Worm (Caenorhabditis elegans) whole organism, L4 larva: ENCODE results near the gene srbc-68.

Source experiments
- D1046.2 ChIP-seq: fragments of 200-800 bp; sonication (Bioruptor generic); IDR thresholded peaks from 2 replicates; pipeline ENCODE4 v1.3.6; 2022; ENCODE audit warnings: missing genetic modification characterization, missing compliant biosample characterization
- F49E8.2 ChIP-seq: sonication (generic microtip); optimal IDR thresholded peaks from 2 replicates; lab custom pipeline; 2016; ENCODE audit warnings: missing compliant biosample characterization, mild to moderate bottlenecking, missing genetic modification characterization, borderline replicate concordance
- dve-1 ChIP-seq: sonication (generic microtip); optimal IDR thresholded peaks from 2 replicates; lab custom pipeline; 2017; ENCODE audit warnings: antibody characterized with exemption, mild to moderate bottlenecking, missing genetic modification characterization, missing compliant biosample characterization; ENCODE audit not compliant: insufficient read depth
- nhr-10 ChIP-seq: fragments of 150-350 bp; optimal IDR thresholded peaks from 2 replicates; lab custom pipeline; 2014; ENCODE audit warnings: missing biosample characterization, missing genetic modification characterization
- pha-4 ChIP-seq, 2 experiments: fragments of 150-350 bp in 1 of 2; fragments of 200-800 bp in 1 of 2; sonication (Bioruptor generic) in 1 of 2; IDR thresholded peaks in 1 of 2; optimal IDR thresholded peaks in 1 of 2; 2 replicates each; pipeline versions ENCODE4 v1.3.6 to Lab custom; 2014 to 2022; ENCODE audit warnings: missing genetic modification characterization in 2 of 2, missing genetic modification reagents in 2 of 2, missing biosample characterization in 1 of 2, missing compliant biosample characterization in 1 of 2
- spr-1 ChIP-seq: sonication (generic microtip); optimal IDR thresholded peaks from 2 replicates; lab custom pipeline; 2016; ENCODE audit warnings: mild to moderate bottlenecking, missing genetic modification characterization, missing compliant biosample characterization
- tra-1 ChIP-seq: fragments of 200-800 bp; sonication (Bioruptor generic); IDR thresholded peaks from 2 replicates; pipeline ENCODE4 v1.3.6; 2022; ENCODE audit warnings: missing genetic modification reagents, missing genetic modification characterization, missing compliant biosample characterization
- unc-39 ChIP-seq: sonication (generic microtip); optimal IDR thresholded peaks from 2 replicates; lab custom pipeline; 2017; ENCODE audit warnings: missing biosample characterization, missing genetic modification characterization

DNA sequence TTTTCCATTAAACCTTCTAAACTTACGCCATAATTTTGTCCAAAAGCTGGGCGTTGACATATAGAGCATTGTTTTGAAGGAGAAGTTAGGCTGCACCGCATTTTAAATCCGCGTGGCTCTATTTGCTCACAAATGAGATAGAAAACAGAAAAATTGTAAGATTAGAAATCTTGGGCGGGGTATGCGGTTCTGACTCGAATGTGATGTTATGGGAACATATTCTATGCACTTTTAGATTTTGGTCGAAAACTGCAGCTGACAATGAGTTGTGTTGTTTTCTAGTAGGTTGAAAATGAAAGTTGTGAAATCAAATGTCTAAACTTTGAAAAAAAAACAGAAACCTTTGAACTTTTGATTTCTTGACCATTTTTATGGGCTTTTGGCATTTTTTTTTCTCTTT lies 3.1 kb downstream of the srbc-68 start, which contains the start of gene nhr-222:
- no peak for TF ChIP-seq D1046.2
- no peak for TF ChIP-seq nhr-10 (tag; lab: Kevin White, UChicago)
- no peak for TF ChIP-seq F49E8.2 (tag; lab: Kevin White, UChicago)
- no peak for TF ChIP-seq spr-1 (tag; lab: Kevin White, UChicago)
- TF ChIP-seq tra-1 (GFP tag; lab: Robert Waterston, UW): no peak
- TF ChIP-seq dve-1 (tag; lab: Kevin White, UChicago): no peak
- no peak for TF ChIP-seq pha-4 (GFP tag; IDR thresholded peaks at IDR 0.05; lab: Robert Waterston, UW)
- TF ChIP-seq pha-4 (tag; optimal IDR thresholded peaks at IDR 0.05; lab: Kevin White, UChicago): no peak
- no peak for TF ChIP-seq unc-39
